Worm (Caenorhabditis elegans) whole organism, L1 larva: ENCODE data around the gene K05F6.10.

Experiments used
- blmp-1 ChIP-seq: fragments of 150-350 bp; optimal IDR thresholded peaks from 2 replicates; lab custom pipeline; 2014; ENCODE audit warnings: missing biosample characterization, missing genetic modification characterization
- nhr-76 ChIP-seq: sonication (generic microtip); optimal IDR thresholded peaks from 2 replicates; lab custom pipeline; 2017; ENCODE audit warnings: missing biosample characterization, missing genetic modification characterization

- no peak for TF ChIP-seq blmp-1 (tag; lab: Kevin White, UChicago)
- TF ChIP-seq nhr-76 (tag; lab: Kevin White, UChicago) = no peak
Measured at ce11 chrII:1618948-1619347, 43.0 kb upstream of the K05F6.10 start, which contains the start of gene fbxa-166.
